Worm (Caenorhabditis elegans): ENCODE measurements around the gene jmjd-2.

jmjd-2 gene

DNA sequence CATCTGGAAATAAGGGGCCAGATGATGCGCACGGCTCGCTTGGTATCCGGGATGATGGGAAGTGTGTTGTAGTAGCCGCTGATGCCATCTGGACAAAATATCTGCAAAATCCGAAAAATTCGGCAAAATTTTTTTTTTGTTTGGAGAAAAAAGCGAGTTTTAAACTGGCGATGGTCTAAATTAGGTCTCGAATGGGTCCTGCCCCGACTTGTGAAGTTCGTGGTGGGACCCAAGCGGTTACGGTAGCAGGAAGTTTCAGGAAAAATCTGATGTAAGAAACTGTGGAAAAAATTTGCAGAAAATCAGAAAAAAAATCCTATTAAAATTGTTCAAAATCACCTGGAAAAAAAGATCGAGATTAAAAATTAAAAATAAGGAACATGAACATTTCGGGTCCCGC lies at the start of gene jmjd-2:
TSS of gene jmjd-2 (minus strand) at position 101 of the 400 bp plus-strand sequence.
- TF ChIP-seq nhr-28 (tag; optimal IDR thresholded peaks at IDR 0.05) (no peak), ztf-4 (tag; optimal IDR thresholded peaks at IDR 0.05) (no peak), nhr-11 (tag; optimal IDR thresholded peaks at IDR 0.05) (no peak), pax-3 (tag; optimal IDR thresholded peaks at IDR 0.05) (no peak), elt-2 (tag; optimal IDR thresholded peaks at IDR 0.05) (no peak), zip-4 (GFP tag; optimal IDR thresholded peaks at IDR 0.05) (no peak), ceh-63 (GFP tag; optimal IDR thresholded peaks at IDR 0.05) (no peak), lin-39 (tag; optimal IDR thresholded peaks at IDR 0.05) (no peak), tbx-2 (tag; optimal IDR thresholded peaks at IDR 0.05) (no peak), C16A3.4 (tag; optimal IDR thresholded peaks at IDR 0.05) (no peak), hlh-4 (tag; optimal IDR thresholded peaks at IDR 0.05) (no peak), sox-4 (tag; optimal IDR thresholded peaks at IDR 0.05) (no peak)

ce11 chrII:14292519-14292918 lies 49.1 kb upstream of the jmjd-2 start, which contains the start of gene Y54G11A.4:
Gene Y54G11A.4, plus strand, starts transcription at chrII:14292819.
- TF ChIP-seq egl-13 (tag; optimal IDR thresholded peaks at IDR 0.05) (no peak), lsy-2 (tag; optimal IDR thresholded peaks at IDR 0.05) (no peak), nhr-85 (tag) (peak; percentile 38), ceh-82 (tag; optimal IDR thresholded peaks at IDR 0.05) (peak in 1 of 3 experiments; percentile 13)

- peak in 1 of 2 experiments; percentile 35 for TF ChIP-seq lin-35 (GFP tag; optimal IDR thresholded peaks at IDR 0.05)
- peak in 2 of 3 experiments; percentile 12 to 14 for TF ChIP-seq dpl-1 (GFP tag; optimal IDR thresholded peaks at IDR 0.05)
- TF ChIP-seq grh-1 (GFP tag; IDR thresholded peaks at IDR 0.05), result peak; percentile 43; the same call in 1 of the 2 replicates
- peak in 1 of 2 experiments; percentile 42 for TF ChIP-seq efl-1 (optimal IDR thresholded peaks at IDR 0.05)
- TF ChIP-seq efl-1 (GFP tag; optimal IDR thresholded peaks at IDR 0.05 in 1 of 2), result peak; percentile 16 to 90
Measured at ce11 chrII:14291854-14292253, 48.5 kb upstream of the jmjd-2 start.

DNA sequence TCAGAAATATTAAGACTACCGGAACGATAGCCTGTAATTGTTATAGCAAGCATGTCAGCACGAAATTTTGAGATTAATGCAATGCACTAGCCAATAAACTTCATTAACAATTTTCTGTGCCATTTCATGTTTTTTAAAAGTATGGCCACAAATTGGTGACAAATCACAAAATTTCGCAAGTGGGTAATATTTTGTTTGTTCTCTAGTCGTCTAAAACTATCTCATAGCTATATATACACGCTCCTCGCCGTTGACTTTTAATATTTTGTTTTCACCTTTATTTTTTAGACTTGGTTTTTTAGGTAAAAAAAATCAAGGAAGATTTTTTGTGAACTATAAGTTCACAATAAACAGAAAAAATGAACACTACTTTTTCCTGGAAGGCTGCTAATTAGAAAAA lies 47.4 kb upstream of the jmjd-2 start:
- no peak for TF ChIP-seq nhr-19 (GFP tag; conservative IDR thresholded peaks at IDR 0.05)
- TF ChIP-seq skn-1 (tag; optimal IDR thresholded peaks at IDR 0.05), result peak; percentile 89
- peak; percentile 18 to 27 for TF ChIP-seq efl-1 (optimal IDR thresholded peaks at IDR 0.05)
- TF ChIP-seq efl-1 (GFP tag; optimal IDR thresholded peaks at IDR 0.05 in 1 of 2), result peak in 1 of 2 experiments; percentile 53
- TF ChIP-seq ceh-90 (tag; optimal IDR thresholded peaks at IDR 0.05), result no peak
- no peak for TF ChIP-seq unc-98 (GFP tag; IDR thresholded peaks at IDR 0.05)
- no peak for TF ChIP-seq nhr-12 (tag; optimal IDR thresholded peaks at IDR 0.05)
- TF ChIP-seq unc-62 (GFP tag; optimal IDR thresholded peaks at IDR 0.05), result no peak
- peak; percentile 36 for TF ChIP-seq nhr-77 (tag; optimal IDR thresholded peaks at IDR 0.05)
- peak in 1 of 2 experiments; percentile 16 for TF ChIP-seq lin-35 (GFP tag; optimal IDR thresholded peaks at IDR 0.05)
- TF ChIP-seq nhr-237 (tag; optimal IDR thresholded peaks at IDR 0.05), result peak; percentile 41
- TF ChIP-seq nhr-47 (tag; optimal IDR thresholded peaks at IDR 0.05), result no peak
- peak; percentile 22 for TF ChIP-seq nhr-20 (tag; optimal IDR thresholded peaks at IDR 0.05)
- no peak for TF ChIP-seq efl-3 (GFP tag; optimal IDR thresholded peaks at IDR 0.05)
- no peak for TF ChIP-seq elt-3 (tag; optimal IDR thresholded peaks at IDR 0.05)
- no peak for TF ChIP-seq mab-9 (GFP tag; IDR thresholded peaks at IDR 0.05)
- TF ChIP-seq rnt-1 (tag; optimal IDR thresholded peaks at IDR 0.05), result no peak
- peak; percentile 8 for TF ChIP-seq zip-4 (GFP tag; optimal IDR thresholded peaks at IDR 0.05)
- no peak for TF ChIP-seq zag-1 (tag; optimal IDR thresholded peaks at IDR 0.05)

ce11 chrII:14288968-14289367 lies 45.6 kb upstream of the jmjd-2 start, which contains the start of gene srh-42:
Gene srh-42, minus strand, starts transcription at chrII:14289068.
- TF ChIP-seq snpc-4 (tag; optimal IDR thresholded peaks at IDR 0.05), result no peak
- TF ChIP-seq fkh-10 (GFP tag; optimal IDR thresholded peaks at IDR 0.05), result no peak
- no peak for TF ChIP-seq nhr-77 (tag; optimal IDR thresholded peaks at IDR 0.05)
- TF ChIP-seq sup-37 (GFP tag; optimal IDR thresholded peaks at IDR 0.05), result no peak
- no peak for TF ChIP-seq rnt-1 (tag; optimal IDR thresholded peaks at IDR 0.05)
- no peak for TF ChIP-seq zag-1 (tag; optimal IDR thresholded peaks at IDR 0.05)
- no peak for TF ChIP-seq vab-15 (tag; optimal IDR thresholded peaks at IDR 0.05)
- no peak for TF ChIP-seq aha-1 (tag; optimal IDR thresholded peaks at IDR 0.05)
- no peak for TF ChIP-seq zip-4 (GFP tag; optimal IDR thresholded peaks at IDR 0.05)
- no peak for TF ChIP-seq ztf-11 (tag; optimal IDR thresholded peaks at IDR 0.05)
- TF ChIP-seq nhr-12 (tag; optimal IDR thresholded peaks at IDR 0.05), result no peak
- TF ChIP-seq C34B4.2 (tag; optimal IDR thresholded peaks at IDR 0.05), result no peak
- no peak for TF ChIP-seq lin-39 (tag; optimal IDR thresholded peaks at IDR 0.05)
- TF ChIP-seq efl-1 (optimal IDR thresholded peaks at IDR 0.05), result no peak
- no peak for TF ChIP-seq efl-1 (GFP tag; optimal IDR thresholded peaks at IDR 0.05 in 1 of 2)
- no peak for TF ChIP-seq aly-2 (tag; optimal IDR thresholded peaks at IDR 0.05)
- no peak for TF ChIP-seq ama-1 (optimal IDR thresholded peaks at IDR 0.05)
- TF ChIP-seq efl-3 (GFP tag; optimal IDR thresholded peaks at IDR 0.05), result no peak
- no peak for TF ChIP-seq egl-13 (tag; optimal IDR thresholded peaks at IDR 0.05)
- TF ChIP-seq mdl-1 (tag; optimal IDR thresholded peaks at IDR 0.05), result no peak
